Fruit fly (Drosophila melanogaster): ENCODE measurements around the gene CtIP.
A peak's percentile ranks its signal among the peaks of the same experiment; 100 is the strongest.

Gene CtIP

dm6 chr3L:20430182-20430581 lies 5.9 kb upstream of the CtIP start, which contains the start of gene CG5262 (continued):
- peak; percentile 65 for TF ChIP-seq CG15479 (GFP tag; optimal IDR thresholded peaks at IDR 0.05)
- TF ChIP-seq seq (GFP tag; IDR thresholded peaks at IDR 0.05): no peak
- TF ChIP-seq pzg (GFP tag; optimal IDR thresholded peaks at IDR 0.05): peak; percentile 72
- TF ChIP-seq sim (GFP tag; IDR thresholded peaks at IDR 0.05): no peak
- peak; percentile 21 for TF ChIP-seq CG12659 (GFP tag; optimal IDR thresholded peaks at IDR 0.05)
- no peak for TF ChIP-seq Opbp (GFP tag; IDR thresholded peaks at IDR 0.05; ENCODE audit: partially characterized antibody)
- no peak for TF ChIP-seq disco-r (GFP tag; optimal IDR thresholded peaks at IDR 0.05)
- TF ChIP-seq ewg (GFP tag; optimal IDR thresholded peaks at IDR 0.05): no peak
- TF ChIP-seq Hr39 (optimal IDR thresholded peaks at IDR 0.05): no peak
- TF ChIP-seq CTCF (GFP tag; optimal IDR thresholded peaks at IDR 0.05): peak; percentile 31
- TF ChIP-seq trem (tag; optimal IDR thresholded peaks at IDR 0.05): peak; percentile 66
- peak; percentile 30 for TF ChIP-seq CG2712 (tag; optimal IDR thresholded peaks at IDR 0.05)
- peak in 1 of 2 experiments; percentile 55 for TF ChIP-seq Pdp1 (GFP tag; optimal IDR thresholded peaks at IDR 0.05)
- peak; percentile 44 for TF ChIP-seq CG10267 (tag; optimal IDR thresholded peaks at IDR 0.05)
- peak; percentile 48; the same call in 1 of the 3 replicates for TF ChIP-seq CG2199 (GFP tag; IDR thresholded peaks at IDR 0.05)
- no peak for TF ChIP-seq CG10274 (GFP tag; optimal IDR thresholded peaks at IDR 0.05)
- TF ChIP-seq br (optimal IDR thresholded peaks at IDR 0.05): no peak
- peak; percentile 15 for TF ChIP-seq CG33213 (GFP tag; optimal IDR thresholded peaks at IDR 0.05)
- peak; percentile 91 for TF ChIP-seq gfzf (GFP tag; optimal IDR thresholded peaks at IDR 0.05)
- no peak for TF ChIP-seq CG9876 (GFP tag; optimal IDR thresholded peaks at IDR 0.05)
- TF ChIP-seq mam (GFP tag; optimal IDR thresholded peaks at IDR 0.05): no peak
- no peak for TF ChIP-seq CG3726 (GFP tag; IDR thresholded peaks at IDR 0.05)
- no peak for TF ChIP-seq CG10654 (GFP tag; optimal IDR thresholded peaks at IDR 0.05)
- TF ChIP-seq Bgb (GFP tag; IDR thresholded peaks at IDR 0.05; ENCODE audit: partially characterized antibody): peak; percentile 36; the same call in 1 of the 2 replicates
- peak; percentile 44 for TF ChIP-seq CG15514 (GFP tag; optimal IDR thresholded peaks at IDR 0.05)
- peak; percentile 82 for TF ChIP-seq Elba2 (GFP tag; optimal IDR thresholded peaks at IDR 0.05)
- no peak for TF ChIP-seq so (GFP tag; IDR thresholded peaks at IDR 0.05)

- no peak for TF ChIP-seq run (tag; optimal IDR thresholded peaks at IDR 0.05)
- TF ChIP-seq Kr (GFP tag; optimal IDR thresholded peaks at IDR 0.05): no peak
- no peak for TF ChIP-seq Ptx1 (GFP tag; IDR thresholded peaks at IDR 0.05)
- TF ChIP-seq CG8944 (GFP tag; optimal IDR thresholded peaks at IDR 0.05): no peak
- TF ChIP-seq sug (tag; optimal IDR thresholded peaks at IDR 0.05): peak; percentile 99
- no peak for TF ChIP-seq CG6272 (GFP tag; IDR thresholded peaks at IDR 0.05)
- TF ChIP-seq CG2129 (GFP tag; IDR thresholded peaks at IDR 0.05; ENCODE audit: partially characterized antibody): no peak
- TF ChIP-seq bigmax (GFP tag; optimal IDR thresholded peaks at IDR 0.05): no peak
- peak; percentile 13 for TF ChIP-seq Bgb (GFP tag; IDR thresholded peaks at IDR 0.05; ENCODE audit: partially characterized antibody)
These were observed 4.4 kb upstream of the CtIP start for dm6 chr3L:20431619-20432018.

- TF ChIP-seq lola (GFP tag; optimal IDR thresholded peaks at IDR 0.05): no peak
- TF ChIP-seq toy (GFP tag; IDR thresholded peaks at IDR 0.05): no peak
- TF ChIP-seq CG16815 (GFP tag; optimal IDR thresholded peaks at IDR 0.05): no peak
- TF ChIP-seq CG12155 (GFP tag; optimal IDR thresholded peaks at IDR 0.05): peak; percentile 16
- no peak for TF ChIP-seq Nf-YA (GFP tag; IDR thresholded peaks at IDR 0.05)
- TF ChIP-seq CG30403 (GFP tag; optimal IDR thresholded peaks at IDR 0.05): no peak
- peak; percentile 51 for TF ChIP-seq CG4617 (GFP tag; optimal IDR thresholded peaks at IDR 0.05; ENCODE audit: borderline replicate concordance)
- peak; percentile 13 for TF ChIP-seq nom (GFP tag; optimal IDR thresholded peaks at IDR 0.05)
- TF ChIP-seq exex (tag; optimal IDR thresholded peaks at IDR 0.05): no peak
- peak; percentile 9 for TF ChIP-seq tin (GFP tag; optimal IDR thresholded peaks at IDR 0.05)
- TF ChIP-seq HLH4C (GFP tag; IDR thresholded peaks at IDR 0.05; ENCODE audit: partially characterized antibody): peak; percentile 66
- TF ChIP-seq zen2 (GFP tag; IDR thresholded peaks at IDR 0.05; ENCODE audit: partially characterized antibody): no peak; the same call in 2 of the 3 replicates
- TF ChIP-seq Fer1 (GFP tag; optimal IDR thresholded peaks at IDR 0.05): peak; percentile 3
- TF ChIP-seq phol (tag; optimal IDR thresholded peaks at IDR 0.05): peak; percentile 36
- peak; percentile 69 for TF ChIP-seq Doc3 (GFP tag; IDR thresholded peaks at IDR 0.05; ENCODE audit: partially characterized antibody)
- peak; percentile 84 for TF ChIP-seq gfzf (GFP tag; optimal IDR thresholded peaks at IDR 0.05)
- no peak for TF ChIP-seq jigr1 (GFP tag; IDR thresholded peaks at IDR 0.05)
These were observed 3.8 kb upstream of the CtIP start, which contains the start of the genes Las and Psn for dm6 chr3L:20432297-20432696. Gene Las, minus strand, starts transcription at chr3L:20432361. Gene Psn, plus strand, starts transcription at chr3L:20432468.
